Worm (Caenorhabditis elegans) whole organism, young adult: ENCODE results near the gene cogc-2.

ENCODE experiments used
- B0261.1 ChIP-seq: sonication (generic microtip); optimal IDR thresholded peaks from 2 replicates; lab custom pipeline; 2016; ENCODE audit warnings: mild to moderate bottlenecking, missing genetic modification characterization, moderate library complexity, missing compliant biosample characterization
- B0336.3 ChIP-seq: fragments of 200-800 bp; sonication (Bioruptor generic); IDR thresholded peaks from 2 replicates; pipeline ENCODE4 v1.3.6; 2022; ENCODE audit warnings: missing genetic modification characterization, missing compliant biosample characterization
- F39B2.1 ChIP-seq: fragments of 200-800 bp; sonication (Bioruptor generic); IDR thresholded peaks from 2 replicates; pipeline ENCODE4 v1.3.6; 2022; ENCODE audit warnings: missing genetic modification reagents, missing genetic modification characterization, missing compliant biosample characterization
- F57A8.1 ChIP-seq: fragments of 200-800 bp; sonication (Bioruptor generic); optimal IDR thresholded peaks from 2 replicates; lab custom pipeline; 2018; ENCODE audit warnings: mild to moderate bottlenecking, missing genetic modification characterization, moderate library complexity, missing compliant biosample characterization
- Y56A3A.18 ChIP-seq: fragments of 200-800 bp; sonication (Bioruptor generic); IDR thresholded peaks from 2 replicates; pipeline ENCODE4 v1.3.6; 2022; ENCODE audit warnings: missing genetic modification reagents, missing genetic modification characterization, missing compliant biosample characterization
- Y79H2A.3 ChIP-seq: fragments of 200-800 bp; sonication (Bioruptor generic); conservative IDR thresholded peaks from 2 replicates; pipeline ENCODE4 v1.3.6; 2022; ENCODE audit warnings: missing genetic modification reagents, missing genetic modification characterization, missing compliant biosample characterization
- Y95B8A.8 ChIP-seq: fragments of 200-800 bp; sonication (Bioruptor generic); IDR thresholded peaks from 2 replicates; pipeline ENCODE4 v1.3.6; 2022; ENCODE audit warnings: missing genetic modification reagents, missing genetic modification characterization, missing compliant biosample characterization
- ama-1 ChIP-seq, 3 experiments: fragments of 150-350 bp in 1 of 3; sonication (generic microtip) in 2 of 3; optimal IDR thresholded peaks; 2 replicates each; lab custom pipeline; 2014 to 2018; ENCODE audit warnings: missing biosample characterization in 2 of 3, missing genetic modification characterization in 2 of 3, missing genetic modification reagents in 2 of 3
- cebp-2 ChIP-seq: fragments of 200-800 bp; sonication (Bioruptor generic); IDR thresholded peaks from 2 replicates; pipeline ENCODE4 v1.3.6; 2022; ENCODE audit warnings: missing genetic modification characterization, missing compliant biosample characterization
- chd-7 ChIP-seq: sonication (generic microtip); optimal IDR thresholded peaks from 2 replicates; lab custom pipeline; 2016; ENCODE audit warnings: mild to moderate bottlenecking, missing genetic modification characterization, moderate library complexity, missing compliant biosample characterization
- egl-44 ChIP-seq: fragments of 200-800 bp; sonication (Bioruptor generic); IDR thresholded peaks from 2 replicates; pipeline ENCODE4 v1.3.6; 2022; ENCODE audit warnings: missing genetic modification reagents, missing genetic modification characterization, missing compliant biosample characterization
- egrh-3 ChIP-seq: fragments of 200-800 bp; sonication (Bioruptor generic); IDR thresholded peaks from 2 replicates; pipeline ENCODE4 v1.3.6; 2022; ENCODE audit warnings: missing genetic modification reagents, missing genetic modification characterization, missing compliant biosample characterization
- ekl-4 ChIP-seq: fragments of 200-800 bp; sonication (Bioruptor generic); IDR thresholded peaks from 2 replicates; pipeline ENCODE4 v1.3.6; 2022; ENCODE audit warnings: missing genetic modification reagents, missing genetic modification characterization, missing compliant biosample characterization
- gei-17 ChIP-seq: fragments of 200-800 bp; sonication (Bioruptor generic); optimal IDR thresholded peaks from 2 replicates; lab custom pipeline; 2018; ENCODE audit warnings: mild to moderate bottlenecking, missing genetic modification characterization, missing compliant biosample characterization
- him-1 ChIP-seq: sonication (generic microtip); optimal IDR thresholded peaks from 2 replicates; lab custom pipeline; 2016; ENCODE audit warnings: missing genotype, missing genetic modification reagents, missing genetic modification characterization, missing compliant biosample characterization
- hlh-26 ChIP-seq: fragments of 200-800 bp; sonication (Bioruptor generic); conservative IDR thresholded peaks from 2 replicates; pipeline ENCODE4 v1.3.6; 2022; ENCODE audit warnings: missing genetic modification reagents, missing genetic modification characterization, missing compliant biosample characterization
- hmg-1.2 ChIP-seq: fragments of 200-800 bp; sonication (Bioruptor generic); IDR thresholded peaks from 2 replicates; pipeline ENCODE4 v1.3.6; 2022; ENCODE audit warnings: missing genetic modification reagents, missing genetic modification characterization, missing compliant biosample characterization
- hmg-20 ChIP-seq: fragments of 200-800 bp; sonication (Bioruptor generic); IDR thresholded peaks from 2 replicates; pipeline ENCODE4 v1.3.6; 2022; ENCODE audit warnings: missing genetic modification reagents, missing genetic modification characterization, missing compliant biosample characterization
- hsf-1 ChIP-seq: fragments of 200-800 bp; sonication (Bioruptor generic); IDR thresholded peaks from 2 replicates; pipeline ENCODE4 v1.3.6; 2022; ENCODE audit warnings: missing genetic modification reagents, missing genetic modification characterization, missing compliant biosample characterization
- let-607 ChIP-seq, 2 experiments: fragments of 200-800 bp in 1 of 2; sonication (Bioruptor generic) in 1 of 2; sonication (generic microtip) in 1 of 2; optimal IDR thresholded peaks; 2 replicates each; lab custom pipeline; 2016 to 2018; ENCODE audit warnings: mild to moderate bottlenecking in 2 of 2, missing compliant biosample characterization in 2 of 2, missing genetic modification characterization in 2 of 2, moderate library complexity in 2 of 2, missing genotype in 1 of 2
- lin-40 ChIP-seq: sonication (generic microtip); optimal IDR thresholded peaks from 2 replicates; lab custom pipeline; 2016; ENCODE audit warnings: missing genetic modification characterization, mild to moderate bottlenecking, missing compliant biosample characterization, missing genotype, missing genetic modification reagents
- lin-54 ChIP-seq: fragments of 200-800 bp; sonication (Bioruptor generic); optimal IDR thresholded peaks from 2 replicates; lab custom pipeline; 2018; ENCODE audit warnings: mild to moderate bottlenecking, missing genetic modification characterization, missing compliant biosample characterization
- madf-6 ChIP-seq: fragments of 200-800 bp; sonication (Bioruptor generic); IDR thresholded peaks from 2 replicates; pipeline ENCODE4 v1.3.6; 2022; ENCODE audit warnings: missing genetic modification reagents, missing genetic modification characterization, missing compliant biosample characterization
- madf-8 ChIP-seq: fragments of 200-800 bp; sonication (Bioruptor generic); conservative IDR thresholded peaks from 2 replicates; pipeline ENCODE4 v1.3.6; 2022; ENCODE audit warnings: missing genetic modification reagents, missing genetic modification characterization, missing compliant biosample characterization
- mcd-1 ChIP-seq: fragments of 200-800 bp; sonication (Bioruptor generic); IDR thresholded peaks from 2 replicates; pipeline ENCODE4 v1.3.6; 2022; ENCODE audit warnings: missing genetic modification reagents, missing genetic modification characterization, missing compliant biosample characterization
- nfya-1 ChIP-seq: sonication (generic microtip); optimal IDR thresholded peaks from 2 replicates; lab custom pipeline; 2017; ENCODE audit warnings: antibody characterized with exemption, missing compliant biosample characterization, missing genetic modification characterization, borderline replicate concordance; ENCODE audit not compliant: insufficient read depth
- nfya-2 ChIP-seq: fragments of 200-800 bp; sonication (Bioruptor generic); IDR thresholded peaks from 2 replicates; pipeline ENCODE4 v1.3.6; 2022; ENCODE audit warnings: missing genetic modification reagents, missing genetic modification characterization, missing compliant biosample characterization
- nhr-27 ChIP-seq: fragments of 200-800 bp; sonication (Bioruptor generic); optimal IDR thresholded peaks from 2 replicates; lab custom pipeline; 2018; ENCODE audit warnings: mild to moderate bottlenecking, missing genetic modification characterization, moderate library complexity, missing compliant biosample characterization
- nhr-80 ChIP-seq: sonication (generic microtip); optimal IDR thresholded peaks from 2 replicates; lab custom pipeline; 2016; ENCODE audit warnings: missing genetic modification characterization, missing compliant biosample characterization
- nhr-90 ChIP-seq: sonication (generic microtip); optimal IDR thresholded peaks from 2 replicates; lab custom pipeline; 2016; ENCODE audit warnings: missing genotype, mild to moderate bottlenecking, missing genetic modification characterization, missing compliant biosample characterization
- pha-4 ChIP-seq: fragments of 150-350 bp; sonication (generic microtip); optimal IDR thresholded peaks from 2 replicates; lab custom pipeline; 2014; ENCODE audit warnings: missing biosample characterization, missing genetic modification reagents, missing genetic modification characterization
- snpc-1.1 ChIP-seq: sonication (generic microtip); optimal IDR thresholded peaks from 2 replicates; lab custom pipeline; 2017; ENCODE audit warnings: missing genetic modification characterization, mild to moderate bottlenecking, missing compliant biosample characterization, antibody characterized with exemption, moderate library complexity, missing genotype, missing genetic modification reagents; ENCODE audit not compliant: insufficient read depth
- snpc-3.4 ChIP-seq: sonication (generic microtip); optimal IDR thresholded peaks from 2 replicates; lab custom pipeline; 2017; ENCODE audit warnings: missing genetic modification characterization, mild to moderate bottlenecking, missing compliant biosample characterization, antibody characterized with exemption, moderate library complexity, missing genotype, missing genetic modification reagents
- snpc-4 ChIP-seq, 5 experiments: fragments of 150-350 bp in 1 of 5; sonication (generic microtip) in 4 of 5; optimal IDR thresholded peaks; 2 replicates each; lab custom pipeline; 2014 to 2018; ENCODE audit warnings: missing genetic modification characterization in 5 of 5, missing biosample characterization in 3 of 5, antibody characterized with exemption in 2 of 5, mild to moderate bottlenecking in 2 of 5, missing compliant biosample characterization in 2 of 5, missing genotype in 2 of 5, moderate library complexity in 2 of 5, missing genetic modification reagents in 1 of 5
- tlf-1 ChIP-seq: fragments of 200-800 bp; sonication (Bioruptor generic); optimal IDR thresholded peaks from 2 replicates; lab custom pipeline; 2018; ENCODE audit warnings: mild to moderate bottlenecking, missing genetic modification characterization, missing compliant biosample characterization
- zfh-2 ChIP-seq: fragments of 200-800 bp; sonication (Bioruptor generic); conservative IDR thresholded peaks from 2 replicates; pipeline ENCODE4 v1.3.6; 2022; ENCODE audit warnings: missing genetic modification reagents, missing genetic modification characterization, missing compliant biosample characterization

cogc-2 gene

ce11 chrIV:7010195-7010594 is 29.2 kb downstream of the cogc-2 start:
- TF ChIP-seq B0261.1 (tag; lab: Kevin White, UChicago): no peak
- TF ChIP-seq madf-6 (GFP tag; lab: Robert Waterston, UW): no peak
- no peak for TF ChIP-seq F39B2.1
- TF ChIP-seq tlf-1 (GFP tag; lab: Kevin White, UChicago): no peak
- TF ChIP-seq egrh-3 (GFP tag; lab: Robert Waterston, UW): peak; percentile 23; the same call in 1 of the 2 replicates
- TF ChIP-seq gei-17 (GFP tag; lab: Kevin White, UChicago): no peak
- TF ChIP-seq zfh-2: peak; percentile 73
- no peak for TF ChIP-seq cebp-2 (GFP tag; lab: Robert Waterston, UW)
- TF ChIP-seq hmg-20 (GFP tag; lab: Robert Waterston, UW): no peak
- TF ChIP-seq, all 124 proteins: peak for 2

DNA sequence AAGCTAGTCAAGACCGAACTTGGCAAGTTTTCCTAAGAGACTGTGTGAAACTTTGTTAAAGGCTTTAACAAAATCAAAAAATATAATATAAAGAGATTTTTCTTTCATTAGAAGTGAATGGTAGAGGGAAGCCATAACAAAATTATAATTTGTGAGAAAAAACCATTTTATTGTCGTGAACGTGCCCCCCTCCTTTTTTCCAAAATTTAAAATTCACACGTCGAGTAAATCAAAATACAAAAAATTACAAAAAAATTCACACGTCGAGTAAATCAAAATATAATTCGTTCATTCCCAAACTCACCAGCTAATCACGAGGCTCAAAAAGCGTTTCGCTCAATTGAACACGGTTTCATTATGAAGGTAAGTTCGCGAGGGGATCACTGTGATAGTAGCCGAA is 29.8 kb downstream of the cogc-2 start, which contains the start of gene C25A8.2:
Gene C25A8.2, plus strand, starts transcription at position 301 of the 400 bp plus-strand sequence.
- TF ChIP-seq snpc-3.4 (tag; lab: Kevin White, UChicago): no peak
- no peak for TF ChIP-seq him-1 (tag; lab: Kevin White, UChicago)
- TF ChIP-seq lin-54: no peak
- TF ChIP-seq nhr-80 (tag; lab: Kevin White, UChicago): no peak
- TF ChIP-seq madf-8 (GFP tag; lab: Robert Waterston, UW): no peak
- TF ChIP-seq gei-17 (GFP tag; lab: Kevin White, UChicago): no peak
- TF ChIP-seq let-607 (tag; optimal IDR thresholded peaks at IDR 0.05; lab: Kevin White, UChicago): no peak
- no peak for TF ChIP-seq ekl-4 (GFP tag; lab: Robert Waterston, UW)
- TF ChIP-seq hmg-1.2 (GFP tag; lab: Robert Waterston, UW): no peak
- no peak for TF ChIP-seq hlh-26
- TF ChIP-seq nhr-27 (tag; lab: Kevin White, UChicago): no peak
- no peak for TF ChIP-seq snpc-4 (GFP tag; optimal IDR thresholded peaks at IDR 0.05; lab: Kevin White, UChicago)
- no peak for TF ChIP-seq snpc-4 (tag; optimal IDR thresholded peaks at IDR 0.05; lab: Kevin White, UChicago)
- TF ChIP-seq pha-4 (tag; lab: Kevin White, UChicago): no peak
- TF ChIP-seq egl-44 (GFP tag; lab: Robert Waterston, UW): no peak
- TF ChIP-seq F57A8.1 (GFP tag; lab: Kevin White, UChicago): no peak

DNA sequence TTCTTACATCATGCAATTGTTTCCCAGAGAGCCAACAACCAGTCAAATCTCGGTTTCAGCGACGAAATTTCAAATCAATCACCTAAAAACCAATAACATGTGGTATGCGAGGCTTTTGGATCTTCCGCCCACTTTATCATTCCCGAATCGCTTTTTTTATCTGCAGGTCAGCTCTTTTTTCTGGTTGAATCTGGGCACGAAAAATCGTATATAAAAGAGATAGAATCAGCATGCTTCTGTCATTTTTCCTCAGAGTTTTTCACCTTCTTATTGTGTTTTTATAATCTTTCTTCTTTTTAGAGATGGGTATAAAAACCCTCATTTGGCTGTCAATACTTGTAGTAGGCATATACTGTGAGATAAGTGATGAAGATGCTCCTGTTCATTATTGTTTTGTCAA is 36.1 kb downstream of the cogc-2 start, which contains the start of gene cht-3:
Gene cht-3, plus strand, starts transcription at position 301 of the 400 bp plus-strand sequence.
- TF ChIP-seq B0336.3 (GFP tag; lab: Robert Waterston, UW): no peak
- no peak for TF ChIP-seq Y79H2A.3 (GFP tag; lab: Robert Waterston, UW)
- TF ChIP-seq nhr-90 (tag; lab: Kevin White, UChicago): no peak
- TF ChIP-seq F57A8.1 (GFP tag; lab: Kevin White, UChicago): no peak
- no peak for TF ChIP-seq lin-54
- no peak for TF ChIP-seq Y56A3A.18 (GFP tag; lab: Robert Waterston, UW)

ce11 chrIV:6999206-6999605 is 40.2 kb downstream of the cogc-2 start, which contains the start of gene C25A8.5:
Gene C25A8.5 (plus strand): TSS chrIV:6999506.
- TF ChIP-seq nhr-90 (tag; lab: Kevin White, UChicago) (no peak), nfya-1 (tag; lab: Kevin White, UChicago) (no peak), pha-4 (tag; lab: Kevin White, UChicago) (no peak), Y95B8A.8 (GFP tag; lab: Robert Waterston, UW) (no peak), snpc-1.1 (no peak), mcd-1 (GFP tag; lab: Robert Waterston, UW) (no peak), ama-1 (optimal IDR thresholded peaks at IDR 0.05; lab: Kevin White, UChicago) (no peak), ama-1 (GFP tag; optimal IDR thresholded peaks at IDR 0.05; lab: Kevin White, UChicago) (no peak), chd-7 (tag; lab: Kevin White, UChicago) (no peak), egl-44 (GFP tag; lab: Robert Waterston, UW) (no peak), nfya-2 (GFP tag; lab: Robert Waterston, UW) (no peak), lin-54 (no peak), nhr-27 (tag; lab: Kevin White, UChicago) (no peak), lin-40 (tag; lab: Kevin White, UChicago) (no peak), hsf-1 (GFP tag; lab: Robert Waterston, UW) (no peak)
- TF ChIP-seq, all 124 proteins: peak for 0
